Fruit fly (Drosophila melanogaster) whole organism, prepupa: Measurements from ENCODE around the gene MED24.

Experiments
- Blimp-1 ChIP-seq: fragments of 200-800 bp; sonication (Bioruptor generic); optimal IDR thresholded peaks from 3 replicates; lab custom pipeline; 2017; ENCODE audit warnings: missing biosample characterization, missing genetic modification characterization, mild to moderate bottlenecking, moderate library complexity, missing genetic modification reagents
- CG10631 ChIP-seq: fragments of 200-800 bp; sonication (Bioruptor generic); optimal IDR thresholded peaks from 2 replicates; lab custom pipeline; 2016; ENCODE audit warnings: missing biosample characterization, missing genetic modification characterization
- CG10669 ChIP-seq: fragments of 200-800 bp; sonication (Bioruptor generic); optimal IDR thresholded peaks from 3 replicates; lab custom pipeline; 2018; ENCODE audit warnings: missing biosample characterization, mild to moderate bottlenecking, missing genetic modification characterization, moderate library complexity
- CG11762 ChIP-seq: fragments of 200-800 bp; sonication (Bioruptor generic); optimal IDR thresholded peaks from 3 replicates; lab custom pipeline; 2016; ENCODE audit warnings: missing biosample characterization, missing genetic modification characterization; ENCODE audit not compliant: insufficient read depth
- CG11902 ChIP-seq: fragments of 200-800 bp; sonication (Bioruptor generic); optimal IDR thresholded peaks from 3 replicates; lab custom pipeline; 2016; ENCODE audit warnings: missing biosample characterization, missing genetic modification characterization
- CG15336 ChIP-seq: fragments of 200-800 bp; sonication (Bioruptor generic); IDR thresholded peaks from 2 replicates; pipeline ENCODE4 v1.3.6; 2022; ENCODE audit warnings: missing biosample characterization, missing genetic modification characterization
- CG1621 ChIP-seq: fragments of 200-800 bp; sonication (Bioruptor generic); optimal IDR thresholded peaks from 3 replicates; lab custom pipeline; 2018; ENCODE audit warnings: missing biosample characterization, mild to moderate bottlenecking, missing genetic modification characterization
- CG3032 ChIP-seq: fragments of 200-800 bp; optimal IDR thresholded peaks from 2 replicates; lab custom pipeline; 2019; ENCODE audit warnings: missing biosample characterization, mild to moderate bottlenecking, missing genetic modification characterization, moderate library complexity
- CG4318 ChIP-seq: fragments of 200-800 bp; sonication (Bioruptor generic); optimal IDR thresholded peaks from 3 replicates; lab custom pipeline; 2017; ENCODE audit warnings: missing biosample characterization, mild to moderate bottlenecking, missing genetic modification characterization
- CG6276 ChIP-seq: fragments of 200-800 bp; sonication (Bioruptor generic); optimal IDR thresholded peaks from 2 replicates; lab custom pipeline; 2017; ENCODE audit warnings: missing biosample characterization, mild to moderate bottlenecking, missing genetic modification characterization
- CG6854 ChIP-seq: fragments of 200-800 bp; sonication (Bioruptor generic); optimal IDR thresholded peaks from 2 replicates; lab custom pipeline; 2017; ENCODE audit warnings: missing biosample characterization, mild to moderate bottlenecking, missing genetic modification characterization
- CG7368 ChIP-seq: fragments of 200-800 bp; sonication (Bioruptor generic); optimal IDR thresholded peaks from 3 replicates; lab custom pipeline; 2016; ENCODE audit warnings: missing biosample characterization, missing genetic modification characterization
- CG8119 ChIP-seq: fragments of 200-800 bp; sonication (Bioruptor generic); IDR thresholded peaks from 3 replicates; pipeline ENCODE4 v1.3.6; 2022; ENCODE audit warnings: missing biosample characterization, missing genetic modification characterization
- CG8319 ChIP-seq: fragments of 200-800 bp; sonication (Bioruptor generic); optimal IDR thresholded peaks from 3 replicates; lab custom pipeline; 2016; ENCODE audit warnings: missing biosample characterization, missing genetic modification characterization
- CG8632 ChIP-seq: fragments of 200-800 bp; sonication (Bioruptor generic); optimal IDR thresholded peaks from 3 replicates; lab custom pipeline; 2016; ENCODE audit warnings: missing biosample characterization, missing genetic modification characterization
- Eip78C ChIP-seq: fragments of 200-800 bp; sonication (Bioruptor generic); peaks from one replicate; lab custom pipeline; 2016; ENCODE audit warnings: missing biosample characterization, missing genetic modification characterization
- Eip93F ChIP-seq: fragments of 200-800 bp; sonication (Bioruptor generic); optimal IDR thresholded peaks from 2 replicates; lab custom pipeline; 2016; ENCODE audit warnings: missing biosample characterization, mild to moderate bottlenecking, missing genetic modification characterization
- Hr38 ChIP-seq: sonication (Bioruptor generic); optimal IDR thresholded peaks from 2 replicates; lab custom pipeline; 2016; ENCODE audit warnings: missing biosample characterization, missing genetic modification characterization
- Hr39 ChIP-seq: fragments of 200-800 bp; sonication (Bioruptor generic); optimal IDR thresholded peaks from 2 replicates; lab custom pipeline; 2016; ENCODE audit warnings: missing biosample characterization, missing genetic modification characterization
- Lpt ChIP-seq: fragments of 200-800 bp; sonication (Bioruptor generic); optimal IDR thresholded peaks from 3 replicates; lab custom pipeline; 2016; ENCODE audit warnings: missing biosample characterization, missing genetic modification characterization
- Met ChIP-seq: fragments of 200-800 bp; sonication (Bioruptor generic); optimal IDR thresholded peaks from 3 replicates; lab custom pipeline; 2016; ENCODE audit warnings: missing biosample characterization, missing genetic modification characterization
- Smox ChIP-seq: fragments of 200-800 bp; sonication (Bioruptor generic); optimal IDR thresholded peaks from 3 replicates; lab custom pipeline; 2016; ENCODE audit warnings: missing biosample characterization, missing genetic modification characterization
- Sox102F ChIP-seq: fragments of 200-800 bp; sonication (Bioruptor generic); optimal IDR thresholded peaks from 2 replicates; lab custom pipeline; 2016; ENCODE audit warnings: missing biosample characterization, mild to moderate bottlenecking, missing genetic modification characterization
- Sox14 ChIP-seq: fragments of 200-800 bp; sonication (Bioruptor generic); optimal IDR thresholded peaks from 3 replicates; lab custom pipeline; 2016; ENCODE audit warnings: missing biosample characterization, missing genetic modification characterization
- Sox15 ChIP-seq: fragments of 200-800 bp; sonication (Bioruptor generic); optimal IDR thresholded peaks from 3 replicates; lab custom pipeline; 2016; ENCODE audit warnings: missing biosample characterization, missing genetic modification characterization
- cyc ChIP-seq: fragments of 200-800 bp; sonication (Bioruptor generic); optimal IDR thresholded peaks from 3 replicates; lab custom pipeline; 2016; ENCODE audit warnings: missing biosample characterization, missing genetic modification characterization
- dac ChIP-seq: fragments of 200-800 bp; sonication (Bioruptor generic); optimal IDR thresholded peaks from 2 replicates; lab custom pipeline; 2017; ENCODE audit warnings: missing biosample characterization, mild to moderate bottlenecking, missing genetic modification characterization
- dsx ChIP-seq: fragments of 200-800 bp; optimal IDR thresholded peaks from 3 replicates; lab custom pipeline; 2019; ENCODE audit warnings: missing biosample characterization, mild to moderate bottlenecking, missing genetic modification characterization, moderate library complexity; ENCODE audit not compliant: poor library complexity, severe bottlenecking
- eg ChIP-seq: fragments of 200-800 bp; sonication (Bioruptor generic); IDR thresholded peaks from 3 replicates; pipeline ENCODE4 v1.3.6; 2022; ENCODE audit warnings: missing biosample characterization, missing genetic modification characterization
- fd59A ChIP-seq: fragments of 200-800 bp; sonication (Bioruptor generic); optimal IDR thresholded peaks from 2 replicates; lab custom pipeline; 2017; ENCODE audit warnings: missing biosample characterization, mild to moderate bottlenecking, missing genetic modification characterization, missing genetic modification reagents
- fkh ChIP-seq: fragments of 200-800 bp; sonication (Bioruptor generic); optimal IDR thresholded peaks from 3 replicates; lab custom pipeline; 2017; ENCODE audit warnings: missing biosample characterization, mild to moderate bottlenecking, missing genetic modification characterization, moderate library complexity
- lz ChIP-seq: fragments of 200-800 bp; sonication (Bioruptor generic); optimal IDR thresholded peaks from 3 replicates; lab custom pipeline; 2016; ENCODE audit warnings: missing biosample characterization, missing genetic modification characterization
- net ChIP-seq: fragments of 200-800 bp; sonication (Bioruptor generic); optimal IDR thresholded peaks from 3 replicates; lab custom pipeline; 2016; ENCODE audit warnings: missing biosample characterization, missing genetic modification characterization
- salr ChIP-seq, 2 experiments: fragments of 200-800 bp; sonication (Bioruptor generic); optimal IDR thresholded peaks; 3 replicates each; lab custom pipeline; 2016 to 2018; ENCODE audit warnings: missing biosample characterization in 2 of 2, missing genetic modification characterization in 2 of 2, mild to moderate bottlenecking in 1 of 2
- spab ChIP-seq: fragments of 200-800 bp; sonication (Bioruptor generic); optimal IDR thresholded peaks from 2 replicates; lab custom pipeline; 2017; ENCODE audit warnings: missing biosample characterization, mild to moderate bottlenecking, missing genetic modification characterization, missing genetic modification reagents
- ss ChIP-seq, 2 experiments: fragments of 200-800 bp; sonication (Bioruptor generic); optimal IDR thresholded peaks; 2 replicates in 1 of 2; 3 replicates in 1 of 2; lab custom pipeline; 2017 to 2018; ENCODE audit warnings: mild to moderate bottlenecking in 2 of 2, missing biosample characterization in 2 of 2, missing genetic modification characterization in 2 of 2, moderate library complexity in 1 of 2
- svp ChIP-seq: fragments of 200-800 bp; sonication (Bioruptor generic); peaks from one replicate; lab custom pipeline; 2016; ENCODE audit warnings: missing biosample characterization, missing genetic modification characterization
- topi ChIP-seq: fragments of 200-800 bp; sonication (Bioruptor generic); optimal IDR thresholded peaks from 3 replicates; lab custom pipeline; 2016; ENCODE audit warnings: missing biosample characterization, missing genetic modification characterization
- vri ChIP-seq: fragments of 200-800 bp; sonication (Bioruptor generic); optimal IDR thresholded peaks from 3 replicates; lab custom pipeline; 2016; ENCODE audit warnings: missing biosample characterization, mild to moderate bottlenecking, missing genetic modification characterization

The MED24 gene

DNA sequence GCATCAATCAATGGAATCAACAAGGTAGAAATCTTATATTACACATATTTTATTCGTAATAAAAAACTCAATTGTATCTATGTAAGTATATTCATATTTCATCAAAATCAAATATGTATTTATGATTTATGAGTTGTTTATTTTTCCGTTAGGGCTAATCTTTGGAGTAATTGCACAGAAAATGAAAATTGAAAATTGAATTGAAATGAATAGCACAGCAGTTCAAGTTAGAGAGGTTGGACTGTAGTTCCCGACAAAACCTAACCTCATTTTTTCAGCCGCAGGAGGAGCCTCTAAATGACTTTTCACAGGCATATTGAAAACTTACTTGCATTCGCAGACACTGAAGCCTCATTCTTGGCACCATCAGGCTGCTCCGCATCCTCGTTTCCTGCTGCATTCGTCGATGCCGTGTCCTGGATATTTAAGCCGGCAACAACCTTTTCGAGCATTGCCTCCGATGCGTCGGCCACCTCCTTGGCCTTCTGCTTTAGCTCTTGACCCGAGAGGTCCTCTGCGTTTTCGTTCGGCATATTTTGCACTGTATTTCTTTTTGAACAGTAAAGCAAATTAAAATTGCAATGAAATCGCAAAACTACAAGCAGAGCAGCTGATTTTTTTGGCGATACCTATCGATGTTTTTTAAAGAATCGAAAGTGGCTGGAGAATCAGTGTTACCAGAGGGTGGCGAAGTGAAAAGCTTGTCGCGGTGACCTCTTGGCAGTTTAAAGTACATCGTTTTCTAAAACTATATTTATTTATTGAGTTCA is 13.1 kb upstream of the MED24 start, which contains the start of gene Nmt (continued):
- TF ChIP-seq CG15336 (GFP tag; lab: Robert Waterston, UW): peak; percentile 77
- TF ChIP-seq Eip78C: peak; percentile 33
- TF ChIP-seq CG3032 (tag; lab: Kevin White, UChicago): no peak
- TF ChIP-seq CG6276 (GFP tag; lab: Kevin White, UChicago): no peak
- TF ChIP-seq fkh (GFP tag; lab: Kevin White, UChicago): no peak
- TF ChIP-seq CG8632 (GFP tag; lab: Kevin White, UChicago): peak; percentile 24
- peak; percentile 51; the same call in 1 of the 3 replicates for TF ChIP-seq eg (GFP tag; lab: Robert Waterston, UW)
- TF ChIP-seq CG10631: peak; percentile 10
- no peak for TF ChIP-seq Blimp-1 (GFP tag; lab: Kevin White, UChicago)
- peak in 1 of 2 experiments; percentile 24 for TF ChIP-seq salr (GFP tag; optimal IDR thresholded peaks at IDR 0.05; lab: Kevin White, UChicago)
- TF ChIP-seq topi (GFP tag; lab: Kevin White, UChicago): no peak
- TF ChIP-seq svp (GFP tag; lab: Kevin White, UChicago): no peak
- TF ChIP-seq, all 60 proteins: peak for 20

DNA sequence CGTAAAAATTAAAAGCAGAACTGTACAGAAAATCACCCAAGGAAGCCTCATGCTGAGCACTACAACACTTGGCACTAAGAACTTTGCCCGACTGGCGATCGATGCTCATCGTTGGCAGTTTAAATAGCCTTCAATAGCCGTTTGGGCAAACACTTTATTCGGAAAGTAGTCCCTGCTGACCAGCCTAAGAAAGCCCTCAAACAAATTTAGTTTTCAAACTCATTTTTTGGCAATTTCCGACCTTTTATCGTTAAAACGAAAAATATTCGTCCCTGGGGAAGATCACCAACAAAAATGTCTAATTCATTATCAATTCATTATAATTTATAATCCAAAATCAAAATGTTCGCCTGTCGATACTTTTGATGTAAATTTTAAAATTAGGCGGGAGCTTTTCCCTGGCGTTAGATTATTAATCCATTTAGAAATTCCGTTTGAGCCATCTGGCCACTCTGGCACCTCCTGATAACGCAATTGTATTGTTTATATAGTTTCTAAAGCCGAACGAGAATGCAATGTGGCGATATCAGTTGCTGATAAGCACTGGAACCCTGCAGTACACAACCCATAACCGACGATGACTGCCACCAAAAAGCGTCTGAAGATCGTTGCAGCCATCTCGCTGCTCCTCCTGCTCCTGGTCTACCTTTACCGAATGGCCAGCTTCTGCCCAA is 10.5 kb upstream of the MED24 start, which contains the start of the genes mthl7 and Uxs:
mthl7 (minus strand) TSS at position 51 of the 674 bp plus-strand sequence.
Uxs (plus strand) TSS at position 460 of the 674 bp plus-strand sequence.
- TF ChIP-seq CG6276 (GFP tag; lab: Kevin White, UChicago): no peak
- TF ChIP-seq fkh (GFP tag; lab: Kevin White, UChicago): peak; percentile 65
- TF ChIP-seq CG6854 (GFP tag; lab: Kevin White, UChicago): peak; percentile 56
- no peak for TF ChIP-seq CG3032 (tag; lab: Kevin White, UChicago)
- no peak for TF ChIP-seq fd59A (GFP tag; lab: Kevin White, UChicago)
- TF ChIP-seq Smox: no peak
- no peak for TF ChIP-seq Hr38 (GFP tag; lab: Kevin White, UChicago)
- TF ChIP-seq Met (GFP tag; lab: Kevin White, UChicago): no peak
- TF ChIP-seq CG11902 (GFP tag; lab: Kevin White, UChicago): no peak
- TF ChIP-seq topi (GFP tag; lab: Kevin White, UChicago): no peak
- peak; percentile 34 for TF ChIP-seq Eip78C
- TF ChIP-seq CG8119 (GFP tag; lab: Robert Waterston, UW): no peak
- TF ChIP-seq spab (GFP tag; lab: Kevin White, UChicago): no peak
- no peak for TF ChIP-seq dsx (GFP tag; lab: Kevin White, UChicago)
- no peak for TF ChIP-seq cyc (GFP tag; lab: Kevin White, UChicago)
- TF ChIP-seq Blimp-1 (GFP tag; lab: Kevin White, UChicago): no peak
- no peak for TF ChIP-seq Sox14
- TF ChIP-seq CG1621 (tag; lab: Kevin White, UChicago): no peak
- TF ChIP-seq Hr39: no peak
- no peak for TF ChIP-seq ss (GFP tag; optimal IDR thresholded peaks at IDR 0.05; lab: Kevin White, UChicago)
- no peak for TF ChIP-seq salr (GFP tag; optimal IDR thresholded peaks at IDR 0.05; lab: Kevin White, UChicago)
- TF ChIP-seq Sox15 (GFP tag; lab: Kevin White, UChicago): no peak

DNA sequence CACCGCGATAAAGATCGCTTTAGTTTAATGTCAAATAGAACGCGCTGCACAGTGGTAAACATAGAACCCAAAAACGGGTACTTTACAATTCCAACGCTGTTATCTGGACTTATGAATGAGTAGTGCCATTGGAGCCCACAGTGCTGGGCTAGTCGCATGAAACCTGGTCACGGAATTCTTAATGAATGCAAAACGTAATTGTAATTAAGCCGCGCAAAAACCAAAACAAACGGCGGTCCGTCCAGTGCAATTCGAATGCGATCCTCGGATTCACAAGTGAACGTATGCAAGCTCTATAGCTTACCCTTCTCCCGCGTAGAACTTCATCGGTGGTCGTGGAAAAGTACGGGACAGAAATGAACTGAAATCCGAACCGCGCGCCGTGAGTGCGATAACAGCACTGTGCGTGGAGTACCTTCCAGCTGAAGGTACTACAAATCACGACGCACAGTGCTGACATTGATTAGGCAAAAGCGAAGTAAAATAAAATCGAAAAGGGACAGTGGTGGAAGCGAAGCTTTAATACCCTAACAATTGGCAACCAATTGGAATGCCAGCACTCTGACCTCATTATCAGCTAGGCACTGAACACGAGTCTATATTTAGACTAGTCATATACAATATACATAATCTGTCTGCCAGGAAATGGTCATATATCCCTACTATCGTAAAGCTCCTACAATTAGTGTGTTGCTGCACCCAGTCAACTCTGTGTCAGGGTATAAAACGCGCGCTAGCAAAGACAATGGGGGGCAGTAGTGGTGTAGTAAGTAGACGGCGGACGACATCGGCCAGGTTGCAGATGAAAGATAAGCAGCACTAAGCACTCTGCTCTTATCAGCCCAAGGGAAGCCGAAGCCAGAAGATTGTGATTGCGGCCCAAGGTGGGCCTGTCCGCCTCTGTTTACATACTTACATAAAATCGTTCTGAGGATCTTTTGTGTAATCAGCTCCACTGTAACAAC is 5.5 kb upstream of the MED24 start:
- TF ChIP-seq lz (GFP tag; lab: Kevin White, UChicago): peak; percentile 43
- peak; percentile 52 for TF ChIP-seq Hr39
- TF ChIP-seq CG11902 (GFP tag; lab: Kevin White, UChicago): peak; percentile 51
- TF ChIP-seq net (GFP tag; lab: Kevin White, UChicago): peak; percentile 55
- TF ChIP-seq vri (GFP tag; lab: Kevin White, UChicago): peak; percentile 58
- peak; percentile 40 for TF ChIP-seq Lpt
- peak; percentile 31 for TF ChIP-seq cyc (GFP tag; lab: Kevin White, UChicago)
- TF ChIP-seq CG11762: peak; percentile 57
- TF ChIP-seq Sox14: peak; percentile 82
- no peak for TF ChIP-seq Eip93F (GFP tag; lab: Kevin White, UChicago)
- TF ChIP-seq CG7368 (GFP tag; lab: Kevin White, UChicago): peak; percentile 64
- peak; percentile 23 to 29 for TF ChIP-seq salr (GFP tag; optimal IDR thresholded peaks at IDR 0.05; lab: Kevin White, UChicago)
- no peak for TF ChIP-seq Met (GFP tag; lab: Kevin White, UChicago)
- TF ChIP-seq Sox102F (GFP tag; lab: Kevin White, UChicago): no peak
- peak; percentile 13 for TF ChIP-seq CG4318
- TF ChIP-seq CG8319: peak; percentile 46
- peak; percentile 67 for TF ChIP-seq CG10669 (GFP tag; lab: Kevin White, UChicago)
- TF ChIP-seq CG6854 (GFP tag; lab: Kevin White, UChicago): no peak
- TF ChIP-seq dac: peak; percentile 14
- peak; percentile 61; the same call in 2 of the 3 replicates for TF ChIP-seq eg (GFP tag; lab: Robert Waterston, UW)
- peak; percentile 77 for TF ChIP-seq svp (GFP tag; lab: Kevin White, UChicago)
